Worm (Caenorhabditis elegans): Measurements from ENCODE around the gene mrp-2.
A peak's percentile ranks its signal among the peaks of the same experiment; 100 is the strongest.

The mrp-2 gene

DNA sequence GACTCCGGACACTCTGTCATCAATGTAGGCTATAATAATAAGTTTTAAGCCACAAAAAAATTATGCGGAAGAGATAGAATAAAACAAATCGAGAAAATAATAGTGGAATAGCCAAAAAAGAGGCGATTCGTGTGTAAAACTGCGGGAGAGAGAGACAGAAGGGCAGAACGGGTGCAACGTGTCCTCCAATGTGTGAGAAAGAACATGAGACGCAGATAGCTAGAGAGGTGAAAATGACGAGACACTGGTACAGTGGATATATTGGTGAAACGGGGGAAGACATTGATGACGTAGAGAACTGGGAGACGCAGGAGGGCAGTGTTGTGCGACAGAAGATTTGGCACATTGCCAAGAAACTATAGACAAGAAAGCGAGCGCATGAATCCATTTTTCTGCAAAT is 36.8 kb downstream of the mrp-2 start, which contains the start of gene F28C10.3 (continued):
- TF ChIP-seq egl-27 (tag; optimal IDR thresholded peaks at IDR 0.05) (peak; percentile 93), nhr-11 (tag; optimal IDR thresholded peaks at IDR 0.05) (no peak), nhr-129 (tag; optimal IDR thresholded peaks at IDR 0.05) (peak; percentile 94), R02D3.7 (tag; optimal IDR thresholded peaks at IDR 0.05) (no peak)

DNA sequence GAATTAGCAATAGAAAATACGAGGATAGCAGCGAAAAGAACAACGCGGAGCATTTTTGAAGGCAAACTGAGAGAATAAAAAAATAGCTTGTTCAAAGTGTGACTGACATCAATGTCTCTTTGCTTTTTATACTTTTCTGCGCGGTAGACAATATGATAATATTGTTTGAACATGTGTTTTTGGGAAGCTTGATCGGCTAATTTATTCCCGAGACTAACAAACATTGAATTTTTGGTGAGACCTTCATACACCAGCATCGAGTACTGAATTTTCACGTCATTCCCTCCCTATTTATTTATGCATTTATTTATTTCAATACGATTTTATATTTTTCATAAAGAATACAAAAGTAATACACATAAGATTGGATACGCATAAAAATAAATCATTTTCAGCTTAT is 41.6 kb downstream of the mrp-2 start, which contains the start of gene B0310.6:
Gene B0310.6, minus strand, starts transcription at position 101 of the 400 bp plus-strand sequence.
- TF ChIP-seq lsy-2 (tag; optimal IDR thresholded peaks at IDR 0.05): no peak
- TF ChIP-seq elt-1 (tag; optimal IDR thresholded peaks at IDR 0.05): no peak

ce11 chrX:530011-530410 is 42.5 kb downstream of the mrp-2 start, which contains the start of gene ugt-46:
Gene ugt-46 (minus strand): TSS chrX:530289.
- TF ChIP-seq nhr-6 (tag; optimal IDR thresholded peaks at IDR 0.05): no peak
- no peak for TF ChIP-seq gmeb-1 (tag; optimal IDR thresholded peaks at IDR 0.05)
- no peak for TF ChIP-seq F13H6.1 (tag; optimal IDR thresholded peaks at IDR 0.05)
- no peak for TF ChIP-seq ztf-4 (tag; optimal IDR thresholded peaks at IDR 0.05)
- TF ChIP-seq lsy-2 (tag; optimal IDR thresholded peaks at IDR 0.05): no peak
- peak; percentile 46 for TF ChIP-seq sma-9 (GFP tag; optimal IDR thresholded peaks at IDR 0.05)
- no peak for TF ChIP-seq sma-9 (tag; optimal IDR thresholded peaks at IDR 0.05)
- peak; percentile 63 for TF ChIP-seq crh-2 (tag; optimal IDR thresholded peaks at IDR 0.05)
- TF ChIP-seq fos-1 (tag; optimal IDR thresholded peaks at IDR 0.05): peak; percentile 94
- no peak for TF ChIP-seq nhr-23 (tag; optimal IDR thresholded peaks at IDR 0.05)

DNA sequence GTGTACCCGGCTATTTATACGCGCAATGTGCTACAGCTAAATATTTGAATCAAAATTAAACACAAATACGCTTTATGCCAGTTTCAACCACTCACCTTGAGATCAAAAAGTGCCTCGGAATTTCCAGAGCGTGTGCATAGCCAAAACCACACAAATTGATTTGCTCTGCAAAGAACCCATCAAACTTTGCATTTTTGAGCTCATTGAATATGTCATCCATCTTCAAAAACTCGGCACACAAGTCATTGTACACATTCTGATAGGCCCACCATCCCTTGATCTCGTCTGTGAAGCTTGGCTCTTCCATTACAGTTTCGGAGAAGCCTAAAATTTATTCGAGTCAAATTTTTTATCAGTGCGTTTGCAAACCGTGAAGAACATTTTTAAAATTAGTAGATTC is 43.1 kb downstream of the mrp-2 start:
- TF ChIP-seq nhr-25 (tag; optimal IDR thresholded peaks at IDR 0.05) (no peak), mab-5 (tag; optimal IDR thresholded peaks at IDR 0.05) (no peak), peb-1 (tag; optimal IDR thresholded peaks at IDR 0.05) (no peak), ceh-82 (tag; optimal IDR thresholded peaks at IDR 0.05) (no peak), elt-3 (tag; optimal IDR thresholded peaks at IDR 0.05) (no peak), unc-39 (tag; optimal IDR thresholded peaks at IDR 0.05) (no peak), mbf-1 (tag; optimal IDR thresholded peaks at IDR 0.05) (no peak)

- no peak for TF ChIP-seq ama-1 (optimal IDR thresholded peaks at IDR 0.05)
- no peak for TF ChIP-seq nhr-12 (tag; optimal IDR thresholded peaks at IDR 0.05)
- TF ChIP-seq unc-62 (GFP tag; optimal IDR thresholded peaks at IDR 0.05): no peak
- no peak for TF ChIP-seq ZK546.5 (tag; optimal IDR thresholded peaks at IDR 0.05)
- no peak for TF ChIP-seq sma-3 (GFP tag; optimal IDR thresholded peaks at IDR 0.05)
- TF ChIP-seq aly-2 (tag; optimal IDR thresholded peaks at IDR 0.05): no peak
- TF ChIP-seq ztf-4 (tag; optimal IDR thresholded peaks at IDR 0.05): no peak
- TF ChIP-seq alr-1 (tag; optimal IDR thresholded peaks at IDR 0.05): no peak
- TF ChIP-seq nhr-6 (tag; optimal IDR thresholded peaks at IDR 0.05): no peak
- TF ChIP-seq nhr-77 (tag; optimal IDR thresholded peaks at IDR 0.05): no peak
- no peak for TF ChIP-seq mdl-1 (tag; optimal IDR thresholded peaks at IDR 0.05)
- TF ChIP-seq unc-55 (GFP tag; optimal IDR thresholded peaks at IDR 0.05): no peak
- TF ChIP-seq gmeb-1 (tag; optimal IDR thresholded peaks at IDR 0.05): no peak
Measured at ce11 chrX:528761-529160, 43.7 kb downstream of the mrp-2 start.

ce11 chrX:527663-528062 is 44.8 kb downstream of the mrp-2 start:
- TF ChIP-seq fos-1 (tag; optimal IDR thresholded peaks at IDR 0.05) (peak; percentile 52), R02D3.7 (tag; optimal IDR thresholded peaks at IDR 0.05) (no peak)

DNA sequence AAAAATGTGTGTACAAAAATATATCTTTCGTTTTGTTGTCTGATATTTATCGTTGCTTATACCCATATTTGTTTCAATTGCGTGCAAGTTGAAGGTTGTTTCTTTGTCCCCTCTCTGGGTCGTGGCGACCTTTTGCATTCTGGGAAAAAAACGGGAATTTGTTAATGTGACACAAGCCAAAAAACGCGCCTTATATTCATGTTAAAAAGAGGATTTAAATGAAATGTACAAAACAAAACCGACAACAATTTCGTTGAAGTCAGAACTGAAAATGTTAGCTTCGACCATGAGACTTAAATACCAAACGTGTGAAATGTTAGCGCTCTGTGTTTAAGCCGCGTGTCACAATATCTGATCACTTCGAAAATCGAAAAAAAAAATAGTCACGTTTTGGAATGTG is 48.0 kb downstream of the mrp-2 start:
- no peak for TF ChIP-seq nhr-21 (tag; optimal IDR thresholded peaks at IDR 0.05)
- TF ChIP-seq nhr-129 (tag; optimal IDR thresholded peaks at IDR 0.05): no peak
- TF ChIP-seq lin-11 (tag; optimal IDR thresholded peaks at IDR 0.05): no peak
- no peak for TF ChIP-seq mab-5 (tag; optimal IDR thresholded peaks at IDR 0.05)
- TF ChIP-seq Y55F3AM.14 (GFP tag; optimal IDR thresholded peaks at IDR 0.05): no peak
- TF ChIP-seq blmp-1 (tag; optimal IDR thresholded peaks at IDR 0.05; ENCODE audit: insufficient read depth): no peak
- no peak for TF ChIP-seq ztf-11 (tag; optimal IDR thresholded peaks at IDR 0.05)
- TF ChIP-seq gmeb-1 (tag; optimal IDR thresholded peaks at IDR 0.05): no peak
- no peak for TF ChIP-seq fos-1 (tag; optimal IDR thresholded peaks at IDR 0.05)
- no peak for TF ChIP-seq unc-39 (tag; optimal IDR thresholded peaks at IDR 0.05)
- no peak for TF ChIP-seq peb-1 (tag; optimal IDR thresholded peaks at IDR 0.05)
- TF ChIP-seq sem-4 (tag; optimal IDR thresholded peaks at IDR 0.05): no peak
- no peak for TF ChIP-seq snpc-4 (tag; optimal IDR thresholded peaks at IDR 0.05)
- TF ChIP-seq dmd-4 (tag; optimal IDR thresholded peaks at IDR 0.05): no peak
- no peak for TF ChIP-seq unc-55 (GFP tag; optimal IDR thresholded peaks at IDR 0.05)
- TF ChIP-seq nhr-12 (tag; optimal IDR thresholded peaks at IDR 0.05): no peak
- no peak for TF ChIP-seq nhr-25 (tag; optimal IDR thresholded peaks at IDR 0.05)
- TF ChIP-seq unc-62 (GFP tag; optimal IDR thresholded peaks at IDR 0.05): no peak
